Worm (Caenorhabditis elegans): ENCODE measurements around the gene spp-20.

- TF ChIP-seq T22C8.4 (GFP tag; IDR thresholded peaks at IDR 0.05) (no peak), ref-1 (GFP tag; conservative IDR thresholded peaks at IDR 0.05) (no peak), med-1 (GFP tag; optimal IDR thresholded peaks at IDR 0.05; ENCODE audit: insufficient read depth) (no peak), tab-1 (GFP tag; IDR thresholded peaks at IDR 0.05) (no peak), cog-1 (tag; optimal IDR thresholded peaks at IDR 0.05) (no peak), ztf-23 (GFP tag; IDR thresholded peaks at IDR 0.05) (no peak), klf-2 (GFP tag; conservative IDR thresholded peaks at IDR 0.05) (no peak), flt-1 (GFP tag; IDR thresholded peaks at IDR 0.05) (no peak)
Measured at ce11 chrV:6559105-6559504, 1.1 kb upstream of the spp-20 start, which contains the start of gene spp-26.
